Fruit fly (Drosophila melanogaster): ENCODE results near the gene Gr9a.

Gene Gr9a

dm6 chrX:10039528-10039927 is 21.9 kb upstream of the Gr9a start:
- no peak for TF ChIP-seq CG12605 (GFP tag; IDR thresholded peaks at IDR 0.05)
- TF ChIP-seq CG13204 (GFP tag; optimal IDR thresholded peaks at IDR 0.05) = no peak
- TF ChIP-seq EcR (GFP tag; optimal IDR thresholded peaks at IDR 0.05) = peak; percentile 97

- TF ChIP-seq CG17806 (tag; optimal IDR thresholded peaks at IDR 0.05) = no peak
- no peak for TF ChIP-seq Ets98B (GFP tag; IDR thresholded peaks at IDR 0.05)
- TF ChIP-seq CG9948 (tag; optimal IDR thresholded peaks at IDR 0.05) = no peak
- TF ChIP-seq CG4496 (GFP tag; IDR thresholded peaks at IDR 0.05) = no peak
- TF ChIP-seq CG34367 (tag; optimal IDR thresholded peaks at IDR 0.05) = no peak
- TF ChIP-seq CG32121 (GFP tag; IDR thresholded peaks at IDR 0.05) = no peak
- no peak for TF ChIP-seq CG8301 (tag; optimal IDR thresholded peaks at IDR 0.05)
- no peak for TF ChIP-seq gl (tag; optimal IDR thresholded peaks at IDR 0.05)
- TF ChIP-seq EcR (GFP tag; optimal IDR thresholded peaks at IDR 0.05) = no peak
- no peak for TF ChIP-seq Pif1B (GFP tag; optimal IDR thresholded peaks at IDR 0.05)
- no peak for TF ChIP-seq CG14655 (GFP tag; optimal IDR thresholded peaks at IDR 0.05)
- no peak for TF ChIP-seq CG8159 (tag; optimal IDR thresholded peaks at IDR 0.05)
These were observed 17.6 kb upstream of the Gr9a start for dm6 chrX:10043873-10044272.

- TF ChIP-seq fd96Ca (GFP tag; IDR thresholded peaks at IDR 0.05) = no peak
- no peak for TF ChIP-seq CG8301 (tag; optimal IDR thresholded peaks at IDR 0.05)
- no peak for TF ChIP-seq CG12605 (GFP tag; IDR thresholded peaks at IDR 0.05)
- no peak for TF ChIP-seq CG32121 (GFP tag; IDR thresholded peaks at IDR 0.05)
- no peak for TF ChIP-seq EcR (GFP tag; optimal IDR thresholded peaks at IDR 0.05)
- no peak for TF ChIP-seq CG13204 (GFP tag; optimal IDR thresholded peaks at IDR 0.05)
- TF ChIP-seq gl (tag; optimal IDR thresholded peaks at IDR 0.05) = no peak
- TF ChIP-seq Ets98B (GFP tag; IDR thresholded peaks at IDR 0.05) = no peak; the same call in 1 of the 2 replicates
- TF ChIP-seq CG10348 (GFP tag; IDR thresholded peaks at IDR 0.05) = no peak
- no peak for TF ChIP-seq Pif1A (GFP tag; optimal IDR thresholded peaks at IDR 0.05)
- TF ChIP-seq CG9948 (tag; optimal IDR thresholded peaks at IDR 0.05) = no peak
- no peak for TF ChIP-seq CG8159 (tag; optimal IDR thresholded peaks at IDR 0.05)
- TF ChIP-seq CG17806 (tag; optimal IDR thresholded peaks at IDR 0.05) = no peak
- TF ChIP-seq Pif1B (GFP tag; optimal IDR thresholded peaks at IDR 0.05) = no peak
- no peak for TF ChIP-seq CG34367 (tag; optimal IDR thresholded peaks at IDR 0.05)
- TF ChIP-seq CG14655 (GFP tag; optimal IDR thresholded peaks at IDR 0.05) = no peak
These were observed 15.7 kb upstream of the Gr9a start for dm6 chrX:10045763-10046162.

DNA sequence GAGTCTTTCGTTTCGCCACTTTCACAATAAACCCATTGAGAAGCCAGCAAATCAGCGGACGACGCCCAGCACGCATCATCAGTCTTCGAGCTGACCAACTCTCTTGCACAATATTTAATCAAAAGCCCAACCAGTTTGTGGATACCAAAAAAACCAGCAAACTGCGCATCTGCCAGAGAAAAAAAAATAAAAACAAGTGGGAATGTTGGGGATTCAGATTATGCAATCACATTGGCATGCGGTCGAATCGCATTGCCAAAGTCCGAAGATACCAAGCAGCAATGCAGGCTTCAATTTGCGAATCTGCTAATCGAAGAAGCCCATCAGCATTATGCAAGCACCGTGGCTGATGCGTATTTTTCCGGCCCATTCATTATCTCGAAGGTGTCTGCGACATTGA is 14.7 kb upstream of the Gr9a start:
- TF ChIP-seq CG10348 (GFP tag; IDR thresholded peaks at IDR 0.05) = no peak
- TF ChIP-seq CG14655 (GFP tag; optimal IDR thresholded peaks at IDR 0.05) = no peak
- TF ChIP-seq gl (tag; optimal IDR thresholded peaks at IDR 0.05) = no peak
- TF ChIP-seq Ets98B (GFP tag; IDR thresholded peaks at IDR 0.05) = no peak
- TF ChIP-seq Snoo (tag; optimal IDR thresholded peaks at IDR 0.05) = no peak
- no peak for TF ChIP-seq D1 (tag; optimal IDR thresholded peaks at IDR 0.05)
- no peak for TF ChIP-seq Pif1B (GFP tag; optimal IDR thresholded peaks at IDR 0.05)
- no peak for TF ChIP-seq CG32121 (GFP tag; IDR thresholded peaks at IDR 0.05)
- TF ChIP-seq CG4496 (GFP tag; IDR thresholded peaks at IDR 0.05) = no peak
- TF ChIP-seq rn (GFP tag; IDR thresholded peaks at IDR 0.05) = no peak
- no peak for TF ChIP-seq EcR (GFP tag; optimal IDR thresholded peaks at IDR 0.05)
- no peak for TF ChIP-seq CG15710 (tag; optimal IDR thresholded peaks at IDR 0.05)
- TF ChIP-seq CG9948 (tag; optimal IDR thresholded peaks at IDR 0.05) = no peak
- TF ChIP-seq fd96Ca (GFP tag; IDR thresholded peaks at IDR 0.05) = no peak
- no peak for TF ChIP-seq CG13204 (GFP tag; optimal IDR thresholded peaks at IDR 0.05)

- no peak for TF ChIP-seq CG17806 (tag; optimal IDR thresholded peaks at IDR 0.05)
- no peak for TF ChIP-seq Ets98B (GFP tag; IDR thresholded peaks at IDR 0.05)
- TF ChIP-seq Pif1B (GFP tag; optimal IDR thresholded peaks at IDR 0.05) = no peak
- TF ChIP-seq fd96Ca (GFP tag; IDR thresholded peaks at IDR 0.05) = no peak
- TF ChIP-seq CG32121 (GFP tag; IDR thresholded peaks at IDR 0.05) = no peak
- TF ChIP-seq CG4496 (GFP tag; IDR thresholded peaks at IDR 0.05) = no peak
- TF ChIP-seq CG13204 (GFP tag; optimal IDR thresholded peaks at IDR 0.05) = peak; percentile 50
- no peak for TF ChIP-seq EcR (GFP tag; optimal IDR thresholded peaks at IDR 0.05)
These were observed 13.5 kb upstream of the Gr9a start for dm6 chrX:10047961-10048360.

DNA sequence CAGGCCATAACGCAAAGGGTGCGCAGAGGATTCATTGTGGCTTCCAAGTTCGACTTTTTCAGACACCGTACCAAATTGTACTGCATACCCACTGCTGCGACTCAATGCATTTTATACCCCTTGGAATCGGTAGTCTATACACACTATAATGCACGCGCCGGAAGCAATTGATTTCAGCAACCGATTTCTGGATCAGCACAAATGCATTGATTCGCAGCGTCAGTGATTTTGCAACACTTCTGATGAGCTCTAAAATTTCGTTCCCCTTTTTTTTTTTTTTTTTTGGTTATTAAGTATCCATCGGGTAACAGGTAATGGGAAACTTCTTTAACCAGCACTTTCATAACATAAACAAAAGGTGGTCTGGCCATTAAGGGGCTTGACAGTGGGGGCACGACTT is 8.9 kb upstream of the Gr9a start, which contains the start of gene Yp2:
Yp2 (minus strand) TSS at position 88 of the 400 bp plus-strand sequence.
- no peak for TF ChIP-seq CG17806 (tag; optimal IDR thresholded peaks at IDR 0.05)
- no peak for TF ChIP-seq CG32121 (GFP tag; IDR thresholded peaks at IDR 0.05)
- TF ChIP-seq CG8301 (tag; optimal IDR thresholded peaks at IDR 0.05) = no peak
- no peak for TF ChIP-seq CG34367 (tag; optimal IDR thresholded peaks at IDR 0.05)
- no peak for TF ChIP-seq CG13204 (GFP tag; optimal IDR thresholded peaks at IDR 0.05)
- TF ChIP-seq fd96Ca (GFP tag; IDR thresholded peaks at IDR 0.05) = no peak
- no peak for TF ChIP-seq CG4496 (GFP tag; IDR thresholded peaks at IDR 0.05)
- TF ChIP-seq rn (GFP tag; IDR thresholded peaks at IDR 0.05) = no peak
- TF ChIP-seq Pif1B (GFP tag; optimal IDR thresholded peaks at IDR 0.05) = no peak
- no peak for TF ChIP-seq Snoo (tag; optimal IDR thresholded peaks at IDR 0.05)
- no peak for TF ChIP-seq gl (tag; optimal IDR thresholded peaks at IDR 0.05)
- TF ChIP-seq CG9948 (tag; optimal IDR thresholded peaks at IDR 0.05) = no peak
- TF ChIP-seq Pif1A (GFP tag; optimal IDR thresholded peaks at IDR 0.05) = no peak
- no peak for TF ChIP-seq CG12605 (GFP tag; IDR thresholded peaks at IDR 0.05)

dm6 chrX:10053547-10053946 is 7.9 kb upstream of the Gr9a start, which contains the start of gene Yp1:
Gene Yp1, plus strand, starts transcription at chrX:10053811.
- no peak for TF ChIP-seq CG13204 (GFP tag; optimal IDR thresholded peaks at IDR 0.05)

Measured in whole organism, pupa.